Fruit fly (Drosophila melanogaster) whole organism, prepupa: Measurements from ENCODE around the gene CG14797.

ENCODE experiments used
- CG11294 ChIP-seq: fragments of 200-800 bp; sonication (Bioruptor generic); IDR thresholded peaks from 2 replicates; pipeline ENCODE4 v1.3.6; 2022; ENCODE audit warnings: missing biosample characterization, missing genetic modification characterization
- CG15336 ChIP-seq: fragments of 200-800 bp; sonication (Bioruptor generic); IDR thresholded peaks from 2 replicates; pipeline ENCODE4 v1.3.6; 2022; ENCODE audit warnings: missing biosample characterization, missing genetic modification characterization
- CG1621 ChIP-seq: fragments of 200-800 bp; sonication (Bioruptor generic); optimal IDR thresholded peaks from 3 replicates; lab custom pipeline; 2018; ENCODE audit warnings: missing biosample characterization, mild to moderate bottlenecking, missing genetic modification characterization
- CG16779 ChIP-seq: fragments of 200-800 bp; sonication (Bioruptor generic); optimal IDR thresholded peaks from 3 replicates; lab custom pipeline; 2017; ENCODE audit warnings: missing biosample characterization, mild to moderate bottlenecking, missing genetic modification characterization
- CG31627 ChIP-seq: fragments of 200-800 bp; sonication (Bioruptor generic); optimal IDR thresholded peaks from 3 replicates; lab custom pipeline; 2016; ENCODE audit warnings: missing biosample characterization, missing genetic modification characterization
- CG32006 ChIP-seq: fragments of 200-800 bp; sonication (Bioruptor generic); optimal IDR thresholded peaks from 3 replicates; lab custom pipeline; 2017; ENCODE audit warnings: missing biosample characterization, mild to moderate bottlenecking, missing genetic modification characterization
- CG34406 ChIP-seq: fragments of 200-800 bp; sonication (Bioruptor generic); optimal IDR thresholded peaks from 3 replicates; lab custom pipeline; 2016; ENCODE audit warnings: missing biosample characterization, missing genetic modification characterization
- CG4318 ChIP-seq: fragments of 200-800 bp; sonication (Bioruptor generic); optimal IDR thresholded peaks from 3 replicates; lab custom pipeline; 2017; ENCODE audit warnings: missing biosample characterization, mild to moderate bottlenecking, missing genetic modification characterization
- CG6163 ChIP-seq: fragments of 200-800 bp; sonication (Bioruptor generic); IDR thresholded peaks from 3 replicates; pipeline ENCODE4 v1.3.6; 2022; ENCODE audit warnings: missing biosample characterization, missing genetic modification characterization
- CG6792 ChIP-seq: fragments of 200-800 bp; sonication (Bioruptor generic); optimal IDR thresholded peaks from 3 replicates; lab custom pipeline; 2016; ENCODE audit warnings: missing biosample characterization, missing genetic modification characterization
- CG7368 ChIP-seq: fragments of 200-800 bp; sonication (Bioruptor generic); optimal IDR thresholded peaks from 3 replicates; lab custom pipeline; 2016; ENCODE audit warnings: missing biosample characterization, missing genetic modification characterization
- CG8119 ChIP-seq: fragments of 200-800 bp; sonication (Bioruptor generic); IDR thresholded peaks from 3 replicates; pipeline ENCODE4 v1.3.6; 2022; ENCODE audit warnings: missing biosample characterization, missing genetic modification characterization
- CG8319 ChIP-seq: fragments of 200-800 bp; sonication (Bioruptor generic); optimal IDR thresholded peaks from 3 replicates; lab custom pipeline; 2016; ENCODE audit warnings: missing biosample characterization, missing genetic modification characterization
- CG9139 ChIP-seq: fragments of 200-800 bp; sonication (Bioruptor generic); optimal IDR thresholded peaks from 3 replicates; lab custom pipeline; 2017; ENCODE audit warnings: missing biosample characterization, mild to moderate bottlenecking, missing genetic modification characterization
- Eip75B ChIP-seq: fragments of 200-800 bp; sonication (Bioruptor generic); optimal IDR thresholded peaks from 3 replicates; lab custom pipeline; 2016; ENCODE audit warnings: missing biosample characterization, missing genetic modification characterization
- Eip93F ChIP-seq: fragments of 200-800 bp; sonication (Bioruptor generic); optimal IDR thresholded peaks from 2 replicates; lab custom pipeline; 2016; ENCODE audit warnings: missing biosample characterization, mild to moderate bottlenecking, missing genetic modification characterization
- Gug ChIP-seq: fragments of 200-800 bp; sonication (Bioruptor generic); IDR thresholded peaks from 2 replicates; pipeline ENCODE4 v1.3.6; 2022; ENCODE audit warnings: missing biosample characterization, missing genetic modification characterization
- Hr39 ChIP-seq: fragments of 200-800 bp; sonication (Bioruptor generic); optimal IDR thresholded peaks from 2 replicates; lab custom pipeline; 2016; ENCODE audit warnings: missing biosample characterization, missing genetic modification characterization
- Hr4 ChIP-seq: fragments of 200-800 bp; sonication (Bioruptor generic); optimal IDR thresholded peaks from 3 replicates; lab custom pipeline; 2016; ENCODE audit warnings: missing biosample characterization, missing genetic modification characterization
- Lpt ChIP-seq: fragments of 200-800 bp; sonication (Bioruptor generic); optimal IDR thresholded peaks from 3 replicates; lab custom pipeline; 2016; ENCODE audit warnings: missing biosample characterization, missing genetic modification characterization
- Met ChIP-seq: fragments of 200-800 bp; sonication (Bioruptor generic); optimal IDR thresholded peaks from 3 replicates; lab custom pipeline; 2016; ENCODE audit warnings: missing biosample characterization, missing genetic modification characterization
- Smox ChIP-seq: fragments of 200-800 bp; sonication (Bioruptor generic); optimal IDR thresholded peaks from 3 replicates; lab custom pipeline; 2016; ENCODE audit warnings: missing biosample characterization, missing genetic modification characterization
- cyc ChIP-seq: fragments of 200-800 bp; sonication (Bioruptor generic); optimal IDR thresholded peaks from 3 replicates; lab custom pipeline; 2016; ENCODE audit warnings: missing biosample characterization, missing genetic modification characterization
- dsx ChIP-seq: fragments of 200-800 bp; optimal IDR thresholded peaks from 3 replicates; lab custom pipeline; 2019; ENCODE audit warnings: missing biosample characterization, mild to moderate bottlenecking, missing genetic modification characterization, moderate library complexity; ENCODE audit not compliant: poor library complexity, severe bottlenecking
- eg ChIP-seq: fragments of 200-800 bp; sonication (Bioruptor generic); IDR thresholded peaks from 3 replicates; pipeline ENCODE4 v1.3.6; 2022; ENCODE audit warnings: missing biosample characterization, missing genetic modification characterization
- fd59A ChIP-seq: fragments of 200-800 bp; sonication (Bioruptor generic); optimal IDR thresholded peaks from 2 replicates; lab custom pipeline; 2017; ENCODE audit warnings: missing biosample characterization, mild to moderate bottlenecking, missing genetic modification characterization, missing genetic modification reagents
- fkh ChIP-seq: fragments of 200-800 bp; sonication (Bioruptor generic); optimal IDR thresholded peaks from 3 replicates; lab custom pipeline; 2017; ENCODE audit warnings: missing biosample characterization, mild to moderate bottlenecking, missing genetic modification characterization, moderate library complexity
- lz ChIP-seq: fragments of 200-800 bp; sonication (Bioruptor generic); optimal IDR thresholded peaks from 3 replicates; lab custom pipeline; 2016; ENCODE audit warnings: missing biosample characterization, missing genetic modification characterization
- net ChIP-seq: fragments of 200-800 bp; sonication (Bioruptor generic); optimal IDR thresholded peaks from 3 replicates; lab custom pipeline; 2016; ENCODE audit warnings: missing biosample characterization, missing genetic modification characterization
- pdm3 ChIP-seq: fragments of 200-800 bp; sonication (Bioruptor generic); optimal IDR thresholded peaks from 3 replicates; lab custom pipeline; 2016; ENCODE audit warnings: missing biosample characterization, missing genetic modification characterization
- salr ChIP-seq, 2 experiments: fragments of 200-800 bp; sonication (Bioruptor generic); optimal IDR thresholded peaks; 3 replicates each; lab custom pipeline; 2016 to 2018; ENCODE audit warnings: missing biosample characterization in 2 of 2, missing genetic modification characterization in 2 of 2, mild to moderate bottlenecking in 1 of 2
- svp ChIP-seq: fragments of 200-800 bp; sonication (Bioruptor generic); peaks from one replicate; lab custom pipeline; 2016; ENCODE audit warnings: missing biosample characterization, missing genetic modification characterization
- topi ChIP-seq: fragments of 200-800 bp; sonication (Bioruptor generic); optimal IDR thresholded peaks from 3 replicates; lab custom pipeline; 2016; ENCODE audit warnings: missing biosample characterization, missing genetic modification characterization
- vri ChIP-seq: fragments of 200-800 bp; sonication (Bioruptor generic); optimal IDR thresholded peaks from 3 replicates; lab custom pipeline; 2016; ENCODE audit warnings: missing biosample characterization, mild to moderate bottlenecking, missing genetic modification characterization

Gene CG14797

dm6 chrX:1681266-1681665 lies at the start of gene CG14797:
Gene CG14797 (plus strand): TSS chrX:1681566.
- no peak for TF ChIP-seq CG7368 (GFP tag; lab: Kevin White, UChicago)
- no peak for TF ChIP-seq CG9139
- no peak for TF ChIP-seq lz (GFP tag; lab: Kevin White, UChicago)
- TF ChIP-seq CG34406 (GFP tag; lab: Kevin White, UChicago), result no peak
- no peak for TF ChIP-seq CG4318 (GFP tag; lab: Kevin White, UChicago)
- TF ChIP-seq CG8319, result no peak
- no peak for TF ChIP-seq CG6792 (GFP tag; lab: Kevin White, UChicago)
- TF ChIP-seq dsx (GFP tag; lab: Kevin White, UChicago), result no peak
- no peak for TF ChIP-seq Lpt
- TF ChIP-seq Hr4 (GFP tag; lab: Kevin White, UChicago), result no peak
- TF ChIP-seq Met (GFP tag; lab: Kevin White, UChicago), result no peak
- no peak for TF ChIP-seq eg (GFP tag; lab: Robert Waterston, UW)
- TF ChIP-seq, all 60 proteins: peak for 0

- TF ChIP-seq Met (GFP tag; lab: Kevin White, UChicago) (no peak), CG34406 (GFP tag; lab: Kevin White, UChicago) (no peak), net (GFP tag; lab: Kevin White, UChicago) (no peak), CG8319 (no peak), Gug (no peak), svp (GFP tag; lab: Kevin White, UChicago) (no peak), pdm3 (GFP tag; lab: Kevin White, UChicago) (no peak), CG4318 (GFP tag; lab: Kevin White, UChicago) (no peak), Hr39 (GFP tag; lab: Kevin White, UChicago) (no peak), CG6792 (GFP tag; lab: Kevin White, UChicago) (no peak), topi (no peak), CG32006 (GFP tag; lab: Kevin White, UChicago) (no peak), fd59A (no peak), salr (GFP tag; optimal IDR thresholded peaks at IDR 0.05; lab: Kevin White, UChicago) (no peak), Eip93F (GFP tag; lab: Kevin White, UChicago) (no peak), CG16779 (tag; lab: Kevin White, UChicago) (no peak), CG8119 (GFP tag; lab: Robert Waterston, UW) (no peak), CG6163 (GFP tag; lab: Robert Waterston, UW) (no peak), CG15336 (no peak)
Observed at dm6 chrX:1643640-1644039, 37.7 kb upstream of the CG14797 start.

DNA sequence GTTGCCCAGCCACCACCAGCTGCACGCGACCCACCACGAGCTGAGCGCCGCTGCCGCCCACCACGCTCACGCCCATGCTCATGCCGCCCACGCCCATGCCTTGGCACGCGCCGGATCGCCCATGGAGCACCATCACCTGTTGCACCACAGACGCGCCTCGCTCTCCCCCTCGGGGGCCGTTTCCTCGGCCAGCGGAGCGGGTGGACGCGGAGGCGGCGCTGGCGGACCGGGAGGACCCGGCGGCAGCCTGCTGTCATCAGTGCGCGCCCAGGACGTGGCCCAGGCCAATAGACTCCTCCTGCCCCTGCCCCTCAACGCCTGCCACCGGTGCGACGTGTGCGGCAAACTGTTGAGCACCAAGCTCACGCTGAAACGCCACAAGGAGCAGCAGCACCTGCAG lies 33.5 kb upstream of the CG14797 start:
- TF ChIP-seq cyc (GFP tag; lab: Kevin White, UChicago), result no peak
- no peak for TF ChIP-seq CG8119 (GFP tag; lab: Robert Waterston, UW)
- TF ChIP-seq CG15336, result no peak
- TF ChIP-seq CG11294 (GFP tag; lab: Robert Waterston, UW), result no peak

dm6 chrX:1660269-1660668 lies 21.1 kb upstream of the CG14797 start:
- TF ChIP-seq CG1621 (tag; lab: Kevin White, UChicago) (no peak), Smox (GFP tag; lab: Kevin White, UChicago) (no peak), Eip75B (GFP tag; lab: Kevin White, UChicago) (no peak)

- TF ChIP-seq lz (GFP tag; lab: Kevin White, UChicago), result no peak
- peak; percentile 28 for TF ChIP-seq vri (GFP tag; lab: Kevin White, UChicago)
- no peak for TF ChIP-seq net (GFP tag; lab: Kevin White, UChicago)
- TF ChIP-seq fkh, result peak; percentile 23
- TF ChIP-seq Eip93F (GFP tag; lab: Kevin White, UChicago), result peak; percentile 52
- no peak for TF ChIP-seq CG31627 (GFP tag; lab: Kevin White, UChicago)
Observed at dm6 chrX:1664836-1665235, 16.5 kb upstream of the CG14797 start, which contains the start of gene dor. Gene dor (plus strand): TSS chrX:1665052.
